Worm (Caenorhabditis elegans) whole organism, L3 larva: ENCODE results near the gene pst-1.

Source experiments
- ZK546.5 ChIP-seq: sonication (generic microtip); optimal IDR thresholded peaks from 2 replicates; lab custom pipeline; 2017; ENCODE audit warnings: missing biosample characterization, missing genetic modification characterization
- aly-2 ChIP-seq: fragments of 150-350 bp; optimal IDR thresholded peaks from 2 replicates; lab custom pipeline; 2014; ENCODE audit warnings: missing biosample characterization, missing genetic modification characterization
- ceh-82 ChIP-seq: fragments of 150-350 bp; optimal IDR thresholded peaks from 2 replicates; lab custom pipeline; 2014; ENCODE audit warnings: missing biosample characterization, missing genetic modification characterization
- ceh-9 ChIP-seq: sonication (generic microtip); optimal IDR thresholded peaks from 2 replicates; lab custom pipeline; 2018; ENCODE audit warnings: missing biosample characterization, missing genetic modification characterization
- daf-12 ChIP-seq: fragments of 150-350 bp; optimal IDR thresholded peaks from 2 replicates; lab custom pipeline; 2014; ENCODE audit warnings: missing biosample characterization, missing genetic modification reagents, missing genetic modification characterization
- egl-27 ChIP-seq: sonication (generic microtip); optimal IDR thresholded peaks from 4 replicates; lab custom pipeline; 2017; ENCODE audit warnings: missing biosample characterization, missing genetic modification reagents, missing genetic modification characterization
- egl-5 ChIP-seq: fragments of 150-350 bp; optimal IDR thresholded peaks from 2 replicates; lab custom pipeline; 2017; ENCODE audit warnings: missing biosample characterization, missing genetic modification reagents, missing genetic modification characterization, inconsistent platforms
- elt-1 ChIP-seq: fragments of 150-350 bp; optimal IDR thresholded peaks from 2 replicates; lab custom pipeline; 2014; ENCODE audit warnings: missing biosample characterization, missing genetic modification characterization
- elt-2 ChIP-seq: sonication (generic microtip); optimal IDR thresholded peaks from 2 replicates; lab custom pipeline; 2016; ENCODE audit warnings: missing genetic modification reagents, mild to moderate bottlenecking, missing genetic modification characterization, missing compliant biosample characterization
- elt-3 ChIP-seq, 3 experiments: fragments of 150-350 bp in 1 of 3; sonication (generic microtip) in 2 of 3; optimal IDR thresholded peaks; 2 replicates in 2 of 3; 4 replicates in 1 of 3; lab custom pipeline; 2014 to 2017; ENCODE audit warnings: missing biosample characterization in 3 of 3, missing genetic modification characterization in 3 of 3
- eor-1 ChIP-seq, 2 experiments: fragments of 150-350 bp; optimal IDR thresholded peaks; 2 replicates each; lab custom pipeline; 2014 to 2018; ENCODE audit warnings: missing biosample characterization in 2 of 2, missing genetic modification characterization in 2 of 2
- fkh-10 ChIP-seq: sonication (generic microtip); optimal IDR thresholded peaks from 2 replicates; lab custom pipeline; 2017; ENCODE audit warnings: missing biosample characterization, missing genetic modification reagents, missing genetic modification characterization
- fos-1 ChIP-seq: fragments of 150-350 bp; optimal IDR thresholded peaks from 2 replicates; lab custom pipeline; 2014; ENCODE audit warnings: missing biosample characterization, missing genetic modification characterization
- hmg-11 ChIP-seq: sonication (generic microtip); optimal IDR thresholded peaks from 2 replicates; lab custom pipeline; 2016; ENCODE audit warnings: missing genetic modification characterization, missing compliant biosample characterization
- jun-1 ChIP-seq: fragments of 150-350 bp; optimal IDR thresholded peaks from 2 replicates; lab custom pipeline; 2014; ENCODE audit warnings: missing biosample characterization, missing genetic modification reagents, missing genetic modification characterization
- lin-39 ChIP-seq: fragments of 150-350 bp; optimal IDR thresholded peaks from 2 replicates; lab custom pipeline; 2018; ENCODE audit warnings: missing biosample characterization, missing genetic modification reagents, missing genetic modification characterization
- lsy-12 ChIP-seq: sonication (generic microtip); optimal IDR thresholded peaks from 2 replicates; lab custom pipeline; 2016; ENCODE audit warnings: mild to moderate bottlenecking, missing genetic modification characterization, missing compliant biosample characterization
- mdl-1 ChIP-seq: fragments of 150-350 bp; optimal IDR thresholded peaks from 2 replicates; lab custom pipeline; 2014; ENCODE audit warnings: missing biosample characterization, missing genetic modification characterization
- nfya-1 ChIP-seq: sonication (generic microtip); optimal IDR thresholded peaks from 2 replicates; lab custom pipeline; 2017; ENCODE audit warnings: missing genetic modification characterization, mild to moderate bottlenecking, missing compliant biosample characterization, antibody characterized with exemption, moderate library complexity; ENCODE audit not compliant: insufficient read depth
- nhr-11 ChIP-seq: fragments of 150-350 bp; optimal IDR thresholded peaks from 2 replicates; lab custom pipeline; 2014; ENCODE audit warnings: missing biosample characterization, missing genetic modification characterization
- nhr-23 ChIP-seq: fragments of 150-350 bp; optimal IDR thresholded peaks from 2 replicates; lab custom pipeline; 2014; ENCODE audit warnings: missing biosample characterization, missing genetic modification reagents, missing genetic modification characterization
- nhr-28 ChIP-seq: fragments of 150-350 bp; optimal IDR thresholded peaks from 2 replicates; lab custom pipeline; 2014; ENCODE audit warnings: missing biosample characterization, missing genetic modification characterization
- nhr-43 ChIP-seq: sonication (generic microtip); optimal IDR thresholded peaks from 2 replicates; lab custom pipeline; 2016; ENCODE audit warnings: mild to moderate bottlenecking, missing genetic modification characterization, missing compliant biosample characterization; ENCODE audit not compliant: poor library complexity, severe bottlenecking
- nhr-67 ChIP-seq: fragments of 150-350 bp; optimal IDR thresholded peaks from 2 replicates; lab custom pipeline; 2014; ENCODE audit warnings: missing biosample characterization, missing genetic modification characterization
- nhr-76 ChIP-seq: fragments of 150-350 bp; sonication (generic microtip); optimal IDR thresholded peaks from 5 replicates; lab custom pipeline; 2014; ENCODE audit warnings: missing biosample characterization, missing genetic modification characterization
- nhr-77 ChIP-seq: fragments of 150-350 bp; optimal IDR thresholded peaks from 2 replicates; lab custom pipeline; 2014; ENCODE audit warnings: missing biosample characterization, missing genetic modification characterization
- pqm-1 ChIP-seq: fragments of 150-350 bp; optimal IDR thresholded peaks from 2 replicates; lab custom pipeline; 2017; ENCODE audit warnings: missing biosample characterization, missing genetic modification characterization, inconsistent platforms
- sea-2 ChIP-seq: fragments of 150-350 bp; sonication (generic microtip); optimal IDR thresholded peaks from 4 replicates; lab custom pipeline; 2014; ENCODE audit warnings: missing biosample characterization, missing genetic modification reagents, missing genetic modification characterization
- skn-1 ChIP-seq: fragments of 150-350 bp; optimal IDR thresholded peaks from 2 replicates; lab custom pipeline; 2014; ENCODE audit warnings: missing biosample characterization, missing genetic modification characterization
- snpc-4 ChIP-seq: fragments of 150-350 bp; optimal IDR thresholded peaks from 2 replicates; lab custom pipeline; 2014; ENCODE audit warnings: missing biosample characterization, missing genetic modification characterization
- unc-39 ChIP-seq: sonication (generic microtip); optimal IDR thresholded peaks from 4 replicates; lab custom pipeline; 2017; ENCODE audit warnings: missing biosample characterization, missing genetic modification characterization
- unc-62 ChIP-seq: fragments of 150-350 bp; sonication (generic microtip); optimal IDR thresholded peaks from 4 replicates; lab custom pipeline; 2014; ENCODE audit warnings: missing biosample characterization, missing genetic modification reagents, missing genetic modification characterization
- ztf-11 ChIP-seq: fragments of 150-350 bp; optimal IDR thresholded peaks from 2 replicates; lab custom pipeline; 2014; ENCODE audit warnings: missing biosample characterization, missing genetic modification characterization

Gene pst-1

DNA sequence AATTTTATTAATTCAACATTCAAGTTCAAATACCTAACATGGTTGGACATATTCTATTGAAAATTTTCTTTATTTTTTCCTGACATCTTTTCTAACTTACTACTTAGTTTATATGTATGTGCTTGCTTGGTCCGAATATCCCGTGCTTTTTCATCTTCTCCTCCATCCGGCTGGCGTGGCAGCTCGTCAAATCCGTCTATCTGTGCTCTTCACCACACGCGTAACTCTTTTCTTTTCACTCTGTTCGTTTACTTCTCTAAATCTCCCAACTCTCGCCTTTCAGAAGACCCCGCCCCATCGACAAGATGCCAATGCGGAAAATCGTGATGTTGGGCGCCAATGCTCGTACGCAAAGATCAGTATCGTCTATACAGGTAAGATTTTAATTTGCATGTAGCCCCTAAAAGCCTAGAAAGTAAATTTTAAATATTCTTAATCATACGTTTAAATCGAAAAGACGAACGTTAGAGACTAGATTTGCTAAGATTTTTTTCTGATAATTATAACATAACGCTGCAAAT lies 21.5 kb downstream of the pst-1 start:
- TF ChIP-seq snpc-4 (tag; lab: Kevin White, UChicago) (no peak), nhr-28 (no peak), egl-5 (no peak), lin-39 (tag; lab: Kevin White, UChicago) (peak; percentile 36), nfya-1 (tag; lab: Kevin White, UChicago) (peak; percentile 53), lsy-12 (tag; lab: Kevin White, UChicago) (no peak), fkh-10 (GFP tag; lab: Kevin White, UChicago) (no peak), elt-3 (tag; optimal IDR thresholded peaks at IDR 0.05; lab: Kevin White, UChicago) (no peak), sea-2 (GFP tag; lab: Kevin White, UChicago) (no peak), aly-2 (tag; lab: Kevin White, UChicago) (no peak)

DNA sequence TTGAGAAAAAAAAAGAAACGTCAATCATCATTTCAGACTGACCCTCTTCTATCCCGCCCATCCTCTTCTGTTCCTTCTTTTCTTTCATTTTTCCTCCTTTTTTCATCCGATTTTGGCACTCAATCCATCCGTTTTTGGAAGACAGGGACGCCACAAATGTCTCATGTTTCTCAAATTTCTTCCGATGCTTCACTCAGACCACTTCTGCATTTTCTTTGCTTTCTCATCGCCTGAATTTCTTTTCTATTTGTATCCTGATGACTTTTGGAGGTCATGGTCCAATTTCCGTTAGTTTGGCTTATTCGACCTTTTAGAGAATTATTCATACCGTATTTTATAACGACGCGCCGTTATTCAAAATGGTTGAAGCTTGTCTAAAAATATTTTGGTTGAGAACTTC lies 29.3 kb downstream of the pst-1 start:
- TF ChIP-seq hmg-11 (tag; lab: Kevin White, UChicago) (no peak), nhr-77 (tag; lab: Kevin White, UChicago) (no peak)

DNA sequence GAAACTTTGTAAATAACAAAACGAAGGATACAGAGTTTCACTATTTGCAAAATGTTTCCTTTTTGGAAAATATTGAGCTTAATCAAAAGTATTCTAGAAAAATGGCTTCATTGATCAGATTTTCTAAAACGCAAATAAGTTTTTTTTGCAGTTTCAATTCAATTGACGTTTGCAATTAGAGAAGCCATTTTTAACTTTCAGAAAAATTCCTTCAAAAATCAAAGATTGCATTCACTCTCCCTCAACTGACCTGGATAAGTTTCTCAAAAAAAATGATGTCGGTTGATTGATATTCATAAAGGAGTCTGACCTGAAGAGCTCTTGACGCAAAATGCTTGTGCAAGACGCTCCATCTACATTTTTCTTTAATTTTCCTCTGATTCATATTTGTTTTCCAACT lies 30.4 kb downstream of the pst-1 start:
- TF ChIP-seq nhr-76 (no peak), egl-27 (tag; lab: Kevin White, UChicago) (no peak), nhr-11 (tag; lab: Kevin White, UChicago) (no peak), nhr-67 (tag; lab: Kevin White, UChicago) (no peak), fos-1 (tag; lab: Kevin White, UChicago) (no peak), nhr-77 (tag; lab: Kevin White, UChicago) (no peak), mdl-1 (tag; lab: Kevin White, UChicago) (no peak), ceh-82 (tag; lab: Kevin White, UChicago) (no peak), unc-62 (GFP tag; lab: Kevin White, UChicago) (no peak), elt-2 (tag; lab: Kevin White, UChicago) (no peak), eor-1 (tag; optimal IDR thresholded peaks at IDR 0.05; lab: Kevin White, UChicago) (no peak), snpc-4 (tag; lab: Kevin White, UChicago) (no peak), pqm-1 (tag; lab: Kevin White, UChicago) (no peak), jun-1 (no peak), unc-39 (no peak), daf-12 (no peak), elt-1 (tag; lab: Kevin White, UChicago) (no peak), fkh-10 (GFP tag; lab: Kevin White, UChicago) (no peak), ceh-9 (tag; lab: Kevin White, UChicago) (no peak)

DNA sequence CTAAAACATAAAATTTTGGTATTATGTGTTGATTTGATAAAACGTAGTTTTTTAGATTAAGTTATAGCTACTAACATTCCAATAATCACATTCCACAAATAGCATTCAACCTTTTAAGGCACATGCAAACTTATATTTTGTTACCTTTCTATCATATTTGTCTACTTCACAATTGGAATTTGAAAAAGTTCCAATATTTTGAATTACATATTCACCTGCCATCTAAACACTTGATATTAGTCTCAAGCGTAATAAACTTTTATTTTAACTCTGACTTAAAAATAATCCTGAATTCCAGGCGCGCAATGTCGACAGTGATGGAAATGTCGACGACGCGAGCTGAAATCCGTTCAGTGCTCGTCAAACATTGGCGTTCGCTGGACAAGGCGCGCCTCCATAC lies 32.5 kb downstream of the pst-1 start, which contains the start of gene acy-2:
TSS of gene acy-2 (plus strand) at position 301 of the 400 bp plus-strand sequence.
- TF ChIP-seq nfya-1 (tag; lab: Kevin White, UChicago) (no peak), aly-2 (tag; lab: Kevin White, UChicago) (no peak), fkh-10 (GFP tag; lab: Kevin White, UChicago) (no peak), elt-1 (tag; lab: Kevin White, UChicago) (no peak), nhr-28 (no peak), sea-2 (GFP tag; lab: Kevin White, UChicago) (no peak), nhr-23 (tag; lab: Kevin White, UChicago) (no peak), nhr-76 (no peak)

DNA sequence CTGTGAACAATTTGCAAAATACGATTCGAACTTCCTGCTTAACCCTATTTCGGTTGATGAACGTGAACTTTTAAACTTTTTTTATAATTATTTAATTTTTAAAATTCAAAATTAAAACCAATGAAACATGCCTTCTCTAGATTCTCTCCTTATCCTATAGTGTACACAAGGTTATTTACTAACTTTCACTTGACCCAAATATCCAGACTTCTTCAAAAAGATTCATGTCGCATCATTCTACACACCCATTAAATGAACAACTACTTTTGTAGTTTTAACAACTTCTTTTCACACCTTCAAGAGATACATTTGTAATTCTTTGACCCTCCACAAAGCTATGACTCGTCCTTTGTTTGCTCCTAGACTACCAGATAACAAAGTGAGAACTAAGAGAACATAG lies 39.5 kb downstream of the pst-1 start:
- TF ChIP-seq nhr-23 (tag; lab: Kevin White, UChicago) (peak; percentile 72), ZK546.5 (tag; lab: Kevin White, UChicago) (no peak)
- TF ChIP-seq, all 47 proteins: peak for 1

DNA sequence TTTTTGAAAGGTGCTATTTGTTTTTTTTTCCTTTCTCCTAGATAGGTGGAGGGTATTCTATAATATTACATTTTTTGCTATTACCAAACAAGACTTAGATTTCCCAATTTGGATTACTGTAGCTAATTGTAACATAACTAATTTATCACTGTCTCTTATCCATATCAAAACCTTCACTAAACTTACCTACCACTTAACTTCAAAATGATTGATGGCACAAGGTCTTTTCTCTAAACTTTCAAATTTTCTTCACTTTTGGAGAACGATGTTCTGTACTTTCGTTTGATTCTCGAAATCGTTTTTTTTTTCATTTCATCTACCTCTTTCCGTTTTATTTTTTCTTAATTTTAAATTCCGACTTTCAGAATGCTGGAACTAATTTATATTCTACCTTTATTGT lies 40.1 kb downstream of the pst-1 start, which contains the start of gene dhs-16:
TSS of gene dhs-16 (plus strand) at position 366 of the 400 bp plus-strand sequence.
- TF ChIP-seq mdl-1 (tag; lab: Kevin White, UChicago), result no peak
- no peak for TF ChIP-seq nhr-23 (tag; lab: Kevin White, UChicago)
- no peak for TF ChIP-seq fkh-10 (GFP tag; lab: Kevin White, UChicago)
- no peak for TF ChIP-seq nfya-1 (tag; lab: Kevin White, UChicago)
- no peak for TF ChIP-seq nhr-43 (tag; lab: Kevin White, UChicago)
- no peak for TF ChIP-seq ztf-11
- no peak for TF ChIP-seq skn-1 (tag; lab: Kevin White, UChicago)
- no peak for TF ChIP-seq jun-1
- no peak for TF ChIP-seq lin-39 (tag; lab: Kevin White, UChicago)
- no peak for TF ChIP-seq snpc-4 (tag; lab: Kevin White, UChicago)
- TF ChIP-seq unc-39, result no peak
- TF ChIP-seq ceh-9 (tag; lab: Kevin White, UChicago), result no peak
- TF ChIP-seq hmg-11 (tag; lab: Kevin White, UChicago), result no peak
- no peak for TF ChIP-seq nhr-28
- TF ChIP-seq fos-1 (tag; lab: Kevin White, UChicago), result no peak
- no peak for TF ChIP-seq ceh-82 (tag; lab: Kevin White, UChicago)
